Fruit fly (Drosophila melanogaster) whole organism, embryonic: ENCODE measurements around the gene Gen.

Source experiments
- ATbp ChIP-seq: fragments of 200-800 bp; sonication (Bioruptor generic); optimal IDR thresholded peaks from 2 replicates; lab custom pipeline; 2017; ENCODE audit warnings: missing biosample characterization, mild to moderate bottlenecking, missing genetic modification characterization, missing genetic modification reagents
- Atf3 ChIP-seq: fragments of 200-800 bp; sonication (Bioruptor generic); optimal IDR thresholded peaks from 3 replicates; lab custom pipeline; 2016; ENCODE audit warnings: missing biosample characterization, missing genetic modification characterization
- CG10274 ChIP-seq: fragments of 200-800 bp; sonication (Bioruptor generic); optimal IDR thresholded peaks from 3 replicates; lab custom pipeline; 2017; ENCODE audit warnings: missing biosample characterization, mild to moderate bottlenecking, missing genetic modification characterization
- CG12391 ChIP-seq: fragments of 200-800 bp; sonication (Bioruptor generic); optimal IDR thresholded peaks from 3 replicates; lab custom pipeline; 2018; ENCODE audit warnings: missing biosample characterization, mild to moderate bottlenecking, missing genetic modification characterization, moderate library complexity
- CG13123 ChIP-seq: fragments of 200-800 bp; sonication (Bioruptor generic); optimal IDR thresholded peaks from 2 replicates; lab custom pipeline; 2016; ENCODE audit warnings: missing biosample characterization, missing genetic modification characterization
- CG13624 ChIP-seq: fragments of 200-800 bp; sonication (Bioruptor generic); optimal IDR thresholded peaks from 2 replicates; lab custom pipeline; 2016; ENCODE audit warnings: missing biosample characterization, missing genetic modification characterization
- CG15011 ChIP-seq: fragments of 200-800 bp; sonication (Bioruptor generic); optimal IDR thresholded peaks from 3 replicates; lab custom pipeline; 2018; ENCODE audit warnings: missing biosample characterization, mild to moderate bottlenecking, missing genetic modification characterization
- CG17802 ChIP-seq: fragments of 200-800 bp; sonication (Bioruptor generic); optimal IDR thresholded peaks from 2 replicates; lab custom pipeline; 2018; ENCODE audit warnings: missing biosample characterization, mild to moderate bottlenecking, missing genetic modification characterization, moderate library complexity
- CG18619 ChIP-seq: fragments of 200-800 bp; sonication (Bioruptor generic); optimal IDR thresholded peaks from 3 replicates; lab custom pipeline; 2017; ENCODE audit warnings: missing biosample characterization, mild to moderate bottlenecking, missing genetic modification characterization
- CG2202 ChIP-seq: fragments of 200-800 bp; sonication (Bioruptor generic); optimal IDR thresholded peaks from 2 replicates; lab custom pipeline; 2018; ENCODE audit warnings: missing biosample characterization, mild to moderate bottlenecking, missing genetic modification characterization
- CG2889 ChIP-seq: fragments of 200-800 bp; sonication (Bioruptor generic); IDR thresholded peaks from 3 replicates; pipeline ENCODE4 v1.3.6; 2022; ENCODE audit warnings: missing biosample characterization, missing genetic modification characterization
- CG32767 ChIP-seq: fragments of 200-800 bp; sonication (Bioruptor generic); IDR thresholded peaks from 2 replicates; pipeline ENCODE4 v1.3.6; 2022; ENCODE audit warnings: missing biosample characterization, missing genetic modification characterization
- CG3281 ChIP-seq: fragments of 200-800 bp; sonication (Bioruptor generic); optimal IDR thresholded peaks from 3 replicates; lab custom pipeline; 2017; ENCODE audit warnings: missing biosample characterization, mild to moderate bottlenecking, missing genetic modification characterization
- CG3407 ChIP-seq: fragments of 200-800 bp; sonication (Bioruptor generic); optimal IDR thresholded peaks from 2 replicates; lab custom pipeline; 2018; ENCODE audit warnings: missing biosample characterization, mild to moderate bottlenecking, missing genetic modification characterization
- CG43689 ChIP-seq: fragments of 200-800 bp; sonication (Bioruptor generic); IDR thresholded peaks from 2 replicates; pipeline ENCODE4 v1.3.6; 2022; ENCODE audit warnings: missing biosample characterization, missing genetic modification characterization
- CG4404 ChIP-seq: fragments of 200-800 bp; sonication (Bioruptor generic); IDR thresholded peaks from 2 replicates; pipeline ENCODE4 v1.3.6; 2022; ENCODE audit warnings: missing biosample characterization, missing genetic modification characterization
- CG4617 ChIP-seq: fragments of 200-800 bp; sonication (Bioruptor generic); optimal IDR thresholded peaks from 3 replicates; lab custom pipeline; 2016; ENCODE audit warnings: missing biosample characterization, missing genetic modification characterization, borderline replicate concordance
- CG6654 ChIP-seq: fragments of 200-800 bp; sonication (Bioruptor generic); optimal IDR thresholded peaks from 2 replicates; lab custom pipeline; 2017; ENCODE audit warnings: missing biosample characterization, mild to moderate bottlenecking, missing genetic modification characterization
- CG6689 ChIP-seq: fragments of 200-800 bp; sonication (Bioruptor generic); IDR thresholded peaks from 2 replicates; pipeline ENCODE4 v1.3.6; 2022; ENCODE audit warnings: missing biosample characterization, missing genetic modification characterization
- CG7372 ChIP-seq: fragments of 200-800 bp; sonication (Bioruptor generic); IDR thresholded peaks from 2 replicates; pipeline ENCODE4 v1.3.6; 2022; ENCODE audit warnings: missing biosample characterization, missing genetic modification characterization
- CG7556 ChIP-seq: fragments of 200-800 bp; sonication (Bioruptor generic); optimal IDR thresholded peaks from 2 replicates; lab custom pipeline; 2017; ENCODE audit warnings: missing biosample characterization, mild to moderate bottlenecking, missing genetic modification characterization
- CG9727 ChIP-seq: fragments of 200-800 bp; sonication (Bioruptor generic); optimal IDR thresholded peaks from 3 replicates; lab custom pipeline; 2017; ENCODE audit warnings: missing biosample characterization, mild to moderate bottlenecking, missing genetic modification characterization
- ERR ChIP-seq: fragments of 200-800 bp; sonication (Bioruptor generic); optimal IDR thresholded peaks from 2 replicates; lab custom pipeline; 2016; ENCODE audit warnings: missing biosample characterization, missing genetic modification characterization
- GATAe ChIP-seq: fragments of 200-800 bp; sonication (Bioruptor generic); conservative IDR thresholded peaks from 2 replicates; pipeline ENCODE4 v1.3.6; 2022; ENCODE audit warnings: missing biosample characterization, missing genetic modification characterization
- Hand ChIP-seq: fragments of 200-800 bp; sonication (Bioruptor generic); optimal IDR thresholded peaks from 2 replicates; lab custom pipeline; 2017; ENCODE audit warnings: mild to moderate bottlenecking, missing biosample characterization, missing genetic modification reagents, missing genetic modification characterization
- Pdp1 ChIP-seq, 2 experiments: fragments of 200-800 bp; sonication (Bioruptor generic); optimal IDR thresholded peaks; 3 replicates each; lab custom pipeline; 2016; ENCODE audit warnings: missing biosample characterization in 2 of 2, missing genetic modification characterization in 2 of 2, mild to moderate bottlenecking in 1 of 2, moderate library complexity in 1 of 2
- Sox100B ChIP-seq: fragments of 200-800 bp; sonication (Bioruptor generic); optimal IDR thresholded peaks from 3 replicates; lab custom pipeline; 2018; ENCODE audit warnings: missing biosample characterization, mild to moderate bottlenecking, missing genetic modification characterization
- Sox102F ChIP-seq: fragments of 200-800 bp; sonication (Bioruptor generic); optimal IDR thresholded peaks from 2 replicates; lab custom pipeline; 2018; ENCODE audit warnings: missing biosample characterization, mild to moderate bottlenecking, missing genetic modification characterization, moderate library complexity
- Spps ChIP-seq: fragments of 200-800 bp; sonication (Bioruptor generic); optimal IDR thresholded peaks from 2 replicates; lab custom pipeline; 2018; ENCODE audit warnings: missing biosample characterization, mild to moderate bottlenecking, missing genetic modification characterization
- Vsx1 ChIP-seq: fragments of 200-800 bp; sonication (Bioruptor generic); optimal IDR thresholded peaks from 2 replicates; lab custom pipeline; 2017; ENCODE audit warnings: missing biosample characterization, mild to moderate bottlenecking, missing genetic modification characterization, missing genetic modification reagents
- bcd ChIP-seq: fragments of 200-800 bp; sonication (Bioruptor generic); optimal IDR thresholded peaks from 2 replicates; lab custom pipeline; 2017; ENCODE audit warnings: missing biosample characterization, mild to moderate bottlenecking, missing genetic modification characterization
- bigmax ChIP-seq: fragments of 200-800 bp; sonication (Bioruptor generic); optimal IDR thresholded peaks from 2 replicates; lab custom pipeline; 2018; ENCODE audit warnings: missing biosample characterization, mild to moderate bottlenecking, missing genetic modification characterization
- chinmo ChIP-seq: fragments of 200-800 bp; sonication (Bioruptor generic); IDR thresholded peaks from 4 replicates; pipeline ENCODE4 v1.3.6; 2022; ENCODE audit warnings: missing biosample characterization, missing genetic modification characterization; ENCODE audit not compliant: partially characterized antibody
- cwo ChIP-seq: fragments of 200-800 bp; sonication (Bioruptor generic); optimal IDR thresholded peaks from 3 replicates; lab custom pipeline; 2017; ENCODE audit warnings: missing biosample characterization, missing genetic modification characterization, mild to moderate bottlenecking, moderate library complexity, missing genetic modification reagents
- dati ChIP-seq: fragments of 200-800 bp; sonication (Bioruptor generic); IDR thresholded peaks from 2 replicates; pipeline ENCODE4 v1.3.6; 2022; ENCODE audit warnings: missing biosample characterization, missing genetic modification characterization
- en ChIP-seq: fragments of 200-800 bp; sonication (Bioruptor generic); optimal IDR thresholded peaks from 2 replicates; lab custom pipeline; 2016; ENCODE audit warnings: missing biosample characterization, missing genetic modification characterization
- ewg ChIP-seq: fragments of 200-800 bp; sonication (Bioruptor generic); optimal IDR thresholded peaks from 3 replicates; lab custom pipeline; 2017; ENCODE audit warnings: mild to moderate bottlenecking, missing biosample characterization, missing genetic modification reagents, missing genetic modification characterization
- hkb ChIP-seq, 2 experiments: fragments of 200-800 bp in 1 of 2; fragments of >200 bp in 1 of 2; sonication (Bioruptor generic) in 1 of 2; IDR thresholded peaks in 1 of 2; optimal IDR thresholded peaks in 1 of 2; 2 replicates each; pipeline versions ENCODE4 v1.3.6 to Lab custom; 2017 to 2022; ENCODE audit warnings: missing biosample characterization in 1 of 2, missing genetic modification characterization in 1 of 2
- insv ChIP-seq, 2 experiments: fragments of 200-800 bp; sonication (Bioruptor generic); optimal IDR thresholded peaks; 3 replicates each; lab custom pipeline; 2016 to 2018; ENCODE audit warnings: missing biosample characterization in 2 of 2, missing genetic modification characterization in 2 of 2
- kay ChIP-seq: fragments of 200-800 bp; sonication (Bioruptor generic); optimal IDR thresholded peaks from 2 replicates; lab custom pipeline; 2016; ENCODE audit warnings: missing biosample characterization, missing genetic modification characterization
- lmd ChIP-seq: fragments of 200-800 bp; sonication (Bioruptor generic); IDR thresholded peaks from 2 replicates; pipeline ENCODE4 v1.3.6; 2022; ENCODE audit warnings: missing biosample characterization, missing genetic modification characterization
- pan ChIP-seq, 4 experiments: fragments of >200 bp in 3 of 4; fragments of 200-800 bp in 1 of 4; sonication (Bioruptor generic) in 1 of 4; optimal IDR thresholded peaks in 3 of 4; IDR thresholded peaks in 1 of 4; 2 replicates each; pipeline versions ENCODE4 v1.3.6 to Lab custom; 2017 to 2022; ENCODE audit warnings: missing biosample characterization in 2 of 4, missing genetic modification characterization in 2 of 4, mixed read lengths in 1 of 4
- sob ChIP-seq: fragments of 200-800 bp; sonication (Bioruptor generic); IDR thresholded peaks from 2 replicates; pipeline ENCODE4 v1.3.6; 2022; ENCODE audit warnings: missing biosample characterization, missing genetic modification characterization
- stwl ChIP-seq: fragments of 200-800 bp; sonication (Bioruptor generic); optimal IDR thresholded peaks from 3 replicates; lab custom pipeline; 2018; ENCODE audit warnings: missing biosample characterization, mild to moderate bottlenecking, missing genetic modification characterization, moderate library complexity
- unc-4 ChIP-seq: fragments of 200-800 bp; sonication (Bioruptor generic); IDR thresholded peaks from 2 replicates; pipeline ENCODE4 v1.3.6; 2022; ENCODE audit warnings: missing biosample characterization, missing genetic modification characterization; ENCODE audit not compliant: partially characterized antibody
- zen2 ChIP-seq: fragments of 200-800 bp; sonication (Bioruptor generic); IDR thresholded peaks from 3 replicates; pipeline ENCODE4 v1.3.6; 2022; ENCODE audit warnings: missing biosample characterization, missing genetic modification characterization; ENCODE audit not compliant: partially characterized antibody
- zfh1 ChIP-seq: fragments of 200-800 bp; sonication (Bioruptor generic); IDR thresholded peaks from 3 replicates; pipeline ENCODE4 v1.3.6; 2022; ENCODE audit warnings: missing biosample characterization, missing genetic modification characterization

The Gen gene

DNA sequence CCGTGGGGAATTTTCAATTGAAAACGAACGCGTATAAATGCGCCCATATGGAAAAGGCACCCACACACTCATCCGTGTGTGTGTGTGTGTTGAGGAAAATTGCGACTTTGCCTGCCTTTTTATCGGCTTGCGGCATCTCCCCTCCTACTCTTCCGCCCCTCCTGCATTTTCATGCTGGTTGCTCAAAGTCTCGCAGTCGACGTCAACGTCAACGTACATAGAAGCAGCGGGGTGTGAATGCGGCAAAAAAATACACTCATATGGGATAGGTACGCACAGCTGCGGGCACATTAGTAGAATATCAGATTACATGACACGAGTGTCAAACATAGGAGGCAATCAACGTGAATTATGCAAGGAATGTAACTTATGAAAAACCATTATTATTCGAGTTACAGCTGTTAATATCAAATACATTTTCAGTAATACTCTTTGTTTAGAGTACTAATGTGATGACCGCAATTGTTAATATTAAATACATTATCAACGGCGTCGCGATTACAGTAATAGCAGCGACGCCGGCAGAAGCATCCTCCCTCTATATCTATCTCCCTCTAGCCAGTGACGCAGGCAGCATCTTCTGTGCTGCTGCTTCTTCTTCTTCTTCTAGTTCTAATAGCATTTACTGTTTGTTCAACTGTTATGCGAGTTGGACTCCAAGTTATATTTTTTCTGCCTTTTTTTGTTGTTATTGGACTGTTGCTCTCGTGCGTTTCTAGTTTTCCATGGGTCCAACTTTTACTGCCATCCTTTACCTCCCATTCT lies 34.8 kb upstream of the Gen start (continued):
- TF ChIP-seq ewg (GFP tag; lab: Kevin White, UChicago) (peak; percentile 80), en (GFP tag; lab: Kevin White, UChicago) (peak; percentile 86), CG13624 (GFP tag; lab: Kevin White, UChicago) (peak; percentile 81), Pdp1 (GFP tag; optimal IDR thresholded peaks at IDR 0.05; lab: Kevin White, UChicago) (peak; percentile 89 to 90), sob (GFP tag; lab: Robert Waterston, UW) (peak; percentile 86), CG10274 (peak; percentile 70), chinmo (GFP tag; lab: Robert Waterston, UW) (peak; percentile 79; the same call in 1 of the 4 replicates), Vsx1 (GFP tag; lab: Kevin White, UChicago) (peak; percentile 71), CG6654 (GFP tag; lab: Kevin White, UChicago) (peak; percentile 75), bigmax (GFP tag; lab: Kevin White, UChicago) (peak; percentile 30), CG13123 (GFP tag; lab: Kevin White, UChicago) (peak; percentile 52), hkb (optimal IDR thresholded peaks at IDR 0.05; lab: Kevin White, UChicago) (no peak), hkb (GFP tag; IDR thresholded peaks at IDR 0.05; lab: Robert Waterston, UW) (peak; percentile 95), Sox100B (GFP tag; lab: Kevin White, UChicago) (peak; percentile 72), Hand (peak; percentile 72), lmd (GFP tag; lab: Robert Waterston, UW) (peak; percentile 91), CG6689 (GFP tag; lab: Robert Waterston, UW) (peak; percentile 89), dati (GFP tag; lab: Robert Waterston, UW) (peak; percentile 88), ERR (GFP tag; lab: Kevin White, UChicago) (peak; percentile 74), CG2202 (tag; lab: Kevin White, UChicago) (peak; percentile 86), CG18619 (GFP tag; lab: Kevin White, UChicago) (peak; percentile 89), insv (GFP tag; optimal IDR thresholded peaks at IDR 0.05; lab: Kevin White, UChicago) (peak in 1 of 2 experiments; percentile 68), pan (optimal IDR thresholded peaks at IDR 0.05; lab: Kevin White, UChicago) (no peak), pan (GFP tag; optimal IDR thresholded peaks at IDR 0.05 in 1 of 2, IDR thresholded peaks at IDR 0.05 in 1 of 2) (peak in 1 of 2 experiments; percentile 92), CG4617 (GFP tag; lab: Kevin White, UChicago) (peak; percentile 33), kay (GFP tag; lab: Kevin White, UChicago) (peak; percentile 94), CG3281 (peak; percentile 88), CG7372 (GFP tag; lab: Robert Waterston, UW) (peak; percentile 77), unc-4 (GFP tag; lab: Robert Waterston, UW) (no peak), cwo (GFP tag; lab: Kevin White, UChicago) (peak; percentile 85), CG9727 (GFP tag; lab: Kevin White, UChicago) (peak; percentile 85), CG43689 (GFP tag; lab: Robert Waterston, UW) (peak; percentile 74), CG2889 (GFP tag; lab: Robert Waterston, UW) (peak; percentile 62; the same call in 2 of the 3 replicates), zfh1 (GFP tag; lab: Robert Waterston, UW) (peak; percentile 91), GATAe (peak; percentile 47; the same call in 1 of the 2 replicates), CG4404 (GFP tag; lab: Robert Waterston, UW) (peak; percentile 77), CG15011 (GFP tag; lab: Kevin White, UChicago) (peak; percentile 80), Atf3 (GFP tag; lab: Kevin White, UChicago) (peak; percentile 82), Spps (tag; lab: Kevin White, UChicago) (peak; percentile 84), CG3407 (peak; percentile 85), CG7556 (GFP tag; lab: Kevin White, UChicago) (peak; percentile 90), bcd (peak; percentile 89), CG32767 (peak; percentile 84), CG12391 (peak; percentile 89), CG17802 (tag; lab: Kevin White, UChicago) (peak; percentile 78), Sox102F (GFP tag; lab: Kevin White, UChicago) (peak; percentile 92), ATbp (GFP tag; lab: Kevin White, UChicago) (peak; percentile 90), stwl (tag; lab: Kevin White, UChicago) (peak; percentile 56), zen2 (GFP tag; lab: Robert Waterston, UW) (no peak)
